Worm (Caenorhabditis elegans) whole organism, L1 larva: ENCODE measurements around the gene C46E10.3.

ENCODE experiments used
- ama-1 ChIP-seq: fragments of 150-350 bp; optimal IDR thresholded peaks from 2 replicates; lab custom pipeline; 2014
- ceh-82 ChIP-seq, 3 experiments: fragments of 150-350 bp in 1 of 3; sonication (generic microtip) in 2 of 3; optimal IDR thresholded peaks; 2 replicates each; lab custom pipeline; 2014 to 2017; ENCODE audit warnings: missing biosample characterization in 3 of 3, missing genetic modification characterization in 3 of 3
- egl-27 ChIP-seq, 2 experiments: fragments of 150-350 bp in 1 of 2; sonication (generic microtip); optimal IDR thresholded peaks; 3 replicates each; lab custom pipeline; 2017 to 2018; ENCODE audit warnings: missing biosample characterization in 2 of 2, missing genetic modification characterization in 2 of 2, missing genetic modification reagents in 2 of 2
- fkh-10 ChIP-seq: sonication (generic microtip); optimal IDR thresholded peaks from 2 replicates; lab custom pipeline; 2017; ENCODE audit warnings: missing biosample characterization, missing genetic modification reagents, missing genetic modification characterization
- lin-13 ChIP-seq: fragments of 150-350 bp; optimal IDR thresholded peaks from 2 replicates; lab custom pipeline; 2014; ENCODE audit warnings: missing biosample characterization, missing genetic modification reagents, missing genetic modification characterization
- lir-3 ChIP-seq: sonication (generic microtip); optimal IDR thresholded peaks from 2 replicates; lab custom pipeline; 2016; ENCODE audit warnings: mild to moderate bottlenecking, missing genetic modification characterization, moderate library complexity, missing compliant biosample characterization; ENCODE audit not compliant: poor library complexity
- lsy-2 ChIP-seq, 2 experiments: fragments of 150-350 bp; optimal IDR thresholded peaks; 2 replicates each; lab custom pipeline; 2014; ENCODE audit warnings: missing biosample characterization in 2 of 2, missing genetic modification characterization in 2 of 2
- mab-9 ChIP-seq: fragments of 200-800 bp; sonication (Bioruptor generic); IDR thresholded peaks from 2 replicates; pipeline ENCODE4 v1.3.6; 2022; ENCODE audit warnings: missing genetic modification reagents, missing genetic modification characterization, missing compliant biosample characterization
- nhr-20 ChIP-seq: sonication (generic microtip); optimal IDR thresholded peaks from 2 replicates; lab custom pipeline; 2016; ENCODE audit warnings: mild to moderate bottlenecking, missing genetic modification characterization, missing compliant biosample characterization
- nhr-237 ChIP-seq: fragments of 150-350 bp; optimal IDR thresholded peaks from 2 replicates; lab custom pipeline; 2014; ENCODE audit warnings: missing biosample characterization, missing genetic modification characterization
- nhr-28 ChIP-seq: fragments of 150-350 bp; optimal IDR thresholded peaks from 2 replicates; lab custom pipeline; 2014; ENCODE audit warnings: missing biosample characterization, missing genetic modification characterization
- vab-15 ChIP-seq: sonication (generic microtip); optimal IDR thresholded peaks from 2 replicates; lab custom pipeline; 2017; ENCODE audit warnings: missing genotype, mild to moderate bottlenecking, missing genetic modification characterization, missing compliant biosample characterization
- zag-1 ChIP-seq: fragments of 150-350 bp; optimal IDR thresholded peaks from 2 replicates; lab custom pipeline; 2014; ENCODE audit warnings: missing biosample characterization, missing genetic modification characterization
- ztf-11 ChIP-seq, 2 experiments: sonication (generic microtip); optimal IDR thresholded peaks; 2 replicates each; lab custom pipeline; 2016 to 2017; ENCODE audit warnings: missing genetic modification characterization in 2 of 2, missing biosample characterization in 1 of 2, missing compliant biosample characterization in 1 of 2

ce11 chrII:3747405-3747804, 26.3 kb downstream of the C46E10.3 start, which contains the start of gene fbxb-92:
- TF ChIP-seq ceh-82 (tag; optimal IDR thresholded peaks at IDR 0.05; lab: Kevin White, UChicago) = no peak
- no peak for TF ChIP-seq nhr-28 (tag; lab: Kevin White, UChicago)
- no peak for TF ChIP-seq vab-15
- no peak for TF ChIP-seq egl-27 (tag; optimal IDR thresholded peaks at IDR 0.05; lab: Kevin White, UChicago)
- TF ChIP-seq ama-1 (lab: Kevin White, UChicago) = no peak
- TF ChIP-seq mab-9 = no peak
- TF ChIP-seq zag-1 (tag; lab: Kevin White, UChicago) = no peak
- TF ChIP-seq lin-13 (GFP tag; lab: Kevin White, UChicago) = no peak
- no peak for TF ChIP-seq lir-3 (tag; lab: Kevin White, UChicago)
- TF ChIP-seq nhr-237 = no peak
- no peak for TF ChIP-seq nhr-20 (tag; lab: Kevin White, UChicago)
- no peak for TF ChIP-seq lsy-2 (tag; optimal IDR thresholded peaks at IDR 0.05; lab: Kevin White, UChicago)
- TF ChIP-seq ztf-11 (tag; optimal IDR thresholded peaks at IDR 0.05; lab: Kevin White, UChicago) = no peak
- TF ChIP-seq fkh-10 (GFP tag; lab: Kevin White, UChicago) = no peak
